Fruit fly (Drosophila melanogaster) whole organism, embryonic: ENCODE measurements around the gene RpLP1.
A peak's percentile ranks its signal among the peaks of the same experiment; 100 is the strongest.

Experiments used
- Adf1 ChIP-seq: fragments of 200-800 bp; sonication (Bioruptor generic); IDR thresholded peaks from 2 replicates; pipeline ENCODE4 v1.3.6; 2022; ENCODE audit warnings: missing biosample characterization, missing genetic modification characterization
- CG10147 ChIP-seq: fragments of 200-800 bp; sonication (Bioruptor generic); optimal IDR thresholded peaks from 2 replicates; lab custom pipeline; 2019; ENCODE audit warnings: missing biosample characterization, mild to moderate bottlenecking, missing genetic modification characterization, moderate library complexity
- CG10209 ChIP-seq: fragments of 200-800 bp; sonication (Bioruptor generic); optimal IDR thresholded peaks from 3 replicates; lab custom pipeline; 2017; ENCODE audit warnings: missing biosample characterization, mild to moderate bottlenecking, missing genetic modification characterization, missing genetic modification reagents
- CG10267 ChIP-seq: fragments of 200-800 bp; sonication (Bioruptor generic); optimal IDR thresholded peaks from 2 replicates; lab custom pipeline; 2018; ENCODE audit warnings: missing biosample characterization, mild to moderate bottlenecking, missing genetic modification characterization, moderate library complexity
- CG11696 ChIP-seq: fragments of 200-800 bp; sonication (Bioruptor generic); IDR thresholded peaks from 2 replicates; pipeline ENCODE4 v1.3.6; 2022; ENCODE audit warnings: missing biosample characterization, missing genetic modification characterization
- CG12104 ChIP-seq: fragments of 200-800 bp; sonication (Bioruptor generic); optimal IDR thresholded peaks from 3 replicates; lab custom pipeline; 2016; ENCODE audit warnings: missing biosample characterization, missing genetic modification characterization
- CG12942 ChIP-seq: fragments of 200-800 bp; sonication (Bioruptor generic); optimal IDR thresholded peaks from 3 replicates; lab custom pipeline; 2016; ENCODE audit warnings: missing biosample characterization, missing genetic modification characterization
- CG14050 ChIP-seq: fragments of 200-800 bp; sonication (Bioruptor generic); IDR thresholded peaks from 3 replicates; pipeline ENCODE4 v1.3.6; 2022; ENCODE audit warnings: missing biosample characterization, missing genetic modification characterization
- CG15601 ChIP-seq: fragments of 200-800 bp; sonication (Bioruptor generic); optimal IDR thresholded peaks from 3 replicates; lab custom pipeline; 2019; ENCODE audit warnings: missing biosample characterization, mild to moderate bottlenecking, missing genetic modification characterization, moderate library complexity
- CG17568 ChIP-seq: fragments of 200-800 bp; sonication (Bioruptor generic); optimal IDR thresholded peaks from 2 replicates; lab custom pipeline; 2018; ENCODE audit warnings: missing biosample characterization, mild to moderate bottlenecking, missing genetic modification characterization, moderate library complexity
- CG17912 ChIP-seq: fragments of 200-800 bp; sonication (Bioruptor generic); optimal IDR thresholded peaks from 2 replicates; lab custom pipeline; 2018; ENCODE audit warnings: missing biosample characterization, mild to moderate bottlenecking, missing genetic modification characterization
- CG18011 ChIP-seq: fragments of 200-800 bp; sonication (Bioruptor generic); optimal IDR thresholded peaks from 2 replicates; lab custom pipeline; 2017; ENCODE audit warnings: missing biosample characterization, missing genetic modification characterization, mild to moderate bottlenecking, moderate library complexity, missing genotype
- CG18476 ChIP-seq: fragments of 200-800 bp; sonication (Bioruptor generic); optimal IDR thresholded peaks from 2 replicates; lab custom pipeline; 2016; ENCODE audit warnings: missing biosample characterization, mild to moderate bottlenecking, missing genetic modification characterization
- CG2116 ChIP-seq: fragments of 200-800 bp; sonication (Bioruptor generic); optimal IDR thresholded peaks from 3 replicates; lab custom pipeline; 2018; ENCODE audit warnings: missing biosample characterization, mild to moderate bottlenecking, missing genetic modification characterization
- CG32772 ChIP-seq: fragments of 200-800 bp; sonication (Bioruptor generic); IDR thresholded peaks from 2 replicates; pipeline ENCODE4 v1.3.6; 2022; ENCODE audit warnings: missing biosample characterization, missing genetic modification characterization
- CG3995 ChIP-seq: fragments of 200-800 bp; sonication (Bioruptor generic); optimal IDR thresholded peaks from 3 replicates; lab custom pipeline; 2016; ENCODE audit warnings: missing biosample characterization, missing genetic modification characterization
- CG4707 ChIP-seq: fragments of 200-800 bp; sonication (Bioruptor generic); optimal IDR thresholded peaks from 2 replicates; lab custom pipeline; 2018; ENCODE audit warnings: missing biosample characterization, mild to moderate bottlenecking, missing genetic modification characterization, moderate library complexity
- CG5953 ChIP-seq: fragments of 200-800 bp; sonication (Bioruptor generic); IDR thresholded peaks from 2 replicates; pipeline ENCODE4 v1.3.6; 2022; ENCODE audit warnings: missing biosample characterization, missing genetic modification characterization
- CG8765 ChIP-seq: fragments of 200-800 bp; sonication (Bioruptor generic); IDR thresholded peaks from 2 replicates; pipeline ENCODE4 v1.3.6; 2022; ENCODE audit warnings: missing biosample characterization, missing genetic modification characterization
- CHES-1-like ChIP-seq: fragments of 200-800 bp; sonication (Bioruptor generic); optimal IDR thresholded peaks from 2 replicates; lab custom pipeline; 2016; ENCODE audit warnings: missing biosample characterization, missing genetic modification characterization
- Dek ChIP-seq: fragments of 200-800 bp; sonication (Bioruptor generic); optimal IDR thresholded peaks from 3 replicates; lab custom pipeline; 2019; ENCODE audit warnings: missing biosample characterization, mild to moderate bottlenecking, missing genetic modification characterization, moderate library complexity
- Doc2 ChIP-seq: fragments of 200-800 bp; sonication (Bioruptor generic); IDR thresholded peaks from 2 replicates; pipeline ENCODE4 v1.3.6; 2022; ENCODE audit warnings: missing biosample characterization, missing genetic modification characterization
- Ets65A ChIP-seq: fragments of 200-800 bp; sonication (Bioruptor generic); peaks from one replicate; lab custom pipeline; 2016; ENCODE audit warnings: missing biosample characterization, missing genetic modification characterization
- Hey ChIP-seq: fragments of 200-800 bp; sonication (Bioruptor generic); optimal IDR thresholded peaks from 3 replicates; lab custom pipeline; 2018; ENCODE audit warnings: missing biosample characterization, mild to moderate bottlenecking, missing genetic modification characterization
- Lhr ChIP-seq: fragments of 200-800 bp; sonication (Bioruptor generic); optimal IDR thresholded peaks from 3 replicates; lab custom pipeline; 2017; ENCODE audit warnings: mild to moderate bottlenecking, missing biosample characterization, missing genetic modification reagents, missing genetic modification characterization
- Meics ChIP-seq: fragments of 200-800 bp; sonication (Bioruptor generic); optimal IDR thresholded peaks from 2 replicates; lab custom pipeline; 2017; ENCODE audit warnings: missing biosample characterization, mild to moderate bottlenecking, missing genetic modification characterization
- Neu2 ChIP-seq: fragments of 200-800 bp; sonication (Bioruptor generic); optimal IDR thresholded peaks from 3 replicates; lab custom pipeline; 2016; ENCODE audit warnings: missing biosample characterization, missing genetic modification characterization, borderline replicate concordance
- Scr ChIP-seq: fragments of 200-800 bp; sonication (Bioruptor generic); IDR thresholded peaks from 2 replicates; pipeline ENCODE4 v1.3.6; 2022; ENCODE audit warnings: missing biosample characterization, missing genetic modification characterization; ENCODE audit not compliant: partially characterized antibody
- Tbp ChIP-seq: fragments of >200 bp; optimal IDR thresholded peaks from 2 replicates; lab custom pipeline; 2018; ENCODE audit warnings: missing biosample characterization, missing genetic modification characterization
- YL-1 ChIP-seq: fragments of 200-800 bp; sonication (Bioruptor generic); optimal IDR thresholded peaks from 3 replicates; lab custom pipeline; 2017; ENCODE audit warnings: missing biosample characterization, mild to moderate bottlenecking, missing genetic modification characterization
- bcd ChIP-seq: fragments of 200-800 bp; sonication (Bioruptor generic); optimal IDR thresholded peaks from 2 replicates; lab custom pipeline; 2017; ENCODE audit warnings: missing biosample characterization, mild to moderate bottlenecking, missing genetic modification characterization
- emc ChIP-seq: fragments of 200-800 bp; sonication (Bioruptor generic); optimal IDR thresholded peaks from 2 replicates; lab custom pipeline; 2016; ENCODE audit warnings: missing biosample characterization, missing genetic modification characterization
- eve ChIP-seq, 2 experiments: fragments of >200 bp; optimal IDR thresholded peaks; 2 replicates each; lab custom pipeline; 2017; ENCODE audit warnings: missing biosample characterization in 2 of 2, missing genetic modification characterization in 2 of 2
- gt ChIP-seq: fragments of 200-800 bp; sonication (Bioruptor generic); IDR thresholded peaks from 2 replicates; pipeline ENCODE4 v1.3.6; 2022; ENCODE audit warnings: missing biosample characterization, missing genetic modification characterization
- h ChIP-seq: fragments of >200 bp; optimal IDR thresholded peaks from 2 replicates; lab custom pipeline; 2017
- hbn ChIP-seq: fragments of 200-800 bp; sonication (Bioruptor generic); IDR thresholded peaks from 2 replicates; pipeline ENCODE4 v1.3.6; 2022; ENCODE audit warnings: missing biosample characterization, missing genetic modification characterization; ENCODE audit not compliant: partially characterized antibody
- lilli ChIP-seq: fragments of 200-800 bp; sonication (Bioruptor generic); optimal IDR thresholded peaks from 3 replicates; lab custom pipeline; 2016; ENCODE audit warnings: missing biosample characterization, missing genetic modification characterization
- lmd ChIP-seq: fragments of 200-800 bp; sonication (Bioruptor generic); IDR thresholded peaks from 2 replicates; pipeline ENCODE4 v1.3.6; 2022; ENCODE audit warnings: missing biosample characterization, missing genetic modification characterization
- p53 ChIP-seq: fragments of 200-800 bp; sonication (Bioruptor generic); optimal IDR thresholded peaks from 2 replicates; lab custom pipeline; 2016; ENCODE audit warnings: missing biosample characterization, missing genetic modification characterization
- pan ChIP-seq, 4 experiments: fragments of >200 bp in 3 of 4; fragments of 200-800 bp in 1 of 4; sonication (Bioruptor generic) in 1 of 4; optimal IDR thresholded peaks in 3 of 4; IDR thresholded peaks in 1 of 4; 2 replicates each; pipeline versions ENCODE4 v1.3.6 to Lab custom; 2017 to 2022; ENCODE audit warnings: missing biosample characterization in 2 of 4, missing genetic modification characterization in 2 of 4, mixed read lengths in 1 of 4
- pho ChIP-seq: fragments of 200-800 bp; sonication (Bioruptor generic); optimal IDR thresholded peaks from 2 replicates; lab custom pipeline; 2016; ENCODE audit warnings: missing biosample characterization, missing genetic modification characterization
- sc ChIP-seq, 3 experiments: fragments of >200 bp in 2 of 3; fragments of 200-800 bp in 1 of 3; sonication (Bioruptor generic) in 1 of 3; optimal IDR thresholded peaks; 2 replicates in 2 of 3; 3 replicates in 1 of 3; lab custom pipeline; 2017; ENCODE audit warnings: mild to moderate bottlenecking in 1 of 3, missing biosample characterization in 1 of 3, missing genetic modification characterization in 1 of 3, missing genetic modification reagents in 1 of 3
- trem ChIP-seq: fragments of 200-800 bp; optimal IDR thresholded peaks from 3 replicates; lab custom pipeline; 2019; ENCODE audit warnings: missing biosample characterization, mild to moderate bottlenecking, missing genetic modification characterization, moderate library complexity
- trh ChIP-seq: fragments of 200-800 bp; sonication (Bioruptor generic); optimal IDR thresholded peaks from 2 replicates; lab custom pipeline; 2016; ENCODE audit warnings: missing biosample characterization, missing genetic modification characterization
- unpg ChIP-seq: fragments of 200-800 bp; sonication (Bioruptor generic); optimal IDR thresholded peaks from 3 replicates; lab custom pipeline; 2018; ENCODE audit warnings: missing biosample characterization, mild to moderate bottlenecking, missing genetic modification characterization, moderate library complexity
- usp ChIP-seq: fragments of >200 bp; optimal IDR thresholded peaks from 2 replicates; lab custom pipeline; 2017; ENCODE audit warnings: missing biosample characterization, missing genetic modification characterization
- wek ChIP-seq: fragments of 200-800 bp; sonication (Bioruptor generic); optimal IDR thresholded peaks from 3 replicates; lab custom pipeline; 2018; ENCODE audit warnings: missing biosample characterization, mild to moderate bottlenecking, missing genetic modification characterization, moderate library complexity
- zf30C ChIP-seq: fragments of 200-800 bp; sonication (Bioruptor generic); optimal IDR thresholded peaks from 3 replicates; lab custom pipeline; 2018; ENCODE audit warnings: missing biosample characterization, mild to moderate bottlenecking, missing genetic modification characterization
- zfh1 ChIP-seq: fragments of 200-800 bp; sonication (Bioruptor generic); IDR thresholded peaks from 3 replicates; pipeline ENCODE4 v1.3.6; 2022; ENCODE audit warnings: missing biosample characterization, missing genetic modification characterization

The RpLP1 gene

dm6 chr2L:468745-469358, 49.1 kb downstream of the RpLP1 start (continued):
- TF ChIP-seq lilli (GFP tag; lab: Kevin White, UChicago) = peak; percentile 82
- TF ChIP-seq CG4707 (GFP tag; lab: Kevin White, UChicago) = peak; percentile 57
- peak; percentile 32 for TF ChIP-seq CG3995 (GFP tag; lab: Kevin White, UChicago)
- no peak for TF ChIP-seq hbn
- peak; percentile 33 for TF ChIP-seq CG18476 (GFP tag; lab: Kevin White, UChicago)
- peak; percentile 18 for TF ChIP-seq CG18011 (GFP tag; lab: Kevin White, UChicago)
- no peak for TF ChIP-seq Tbp (GFP tag; lab: Kevin White, UChicago)
- TF ChIP-seq YL-1 (GFP tag; lab: Kevin White, UChicago) = no peak
- TF ChIP-seq CG11696 (GFP tag; lab: Robert Waterston, UW) = peak; percentile 60
- TF ChIP-seq CHES-1-like = peak; percentile 77
- TF ChIP-seq usp (GFP tag; lab: Kevin White, UChicago) = no peak
- no peak for TF ChIP-seq CG17912 (GFP tag; lab: Kevin White, UChicago)
- TF ChIP-seq CG12104 = peak; percentile 55
- TF ChIP-seq lmd (GFP tag; lab: Robert Waterston, UW) = peak; percentile 77
- peak; percentile 95 for TF ChIP-seq Ets65A (GFP tag; lab: Kevin White, UChicago)
- peak; percentile 57 for TF ChIP-seq CG10267 (tag; lab: Kevin White, UChicago)
- TF ChIP-seq Adf1 (GFP tag; lab: Robert Waterston, UW) = peak; percentile 97
- peak; percentile 76 for TF ChIP-seq bcd (GFP tag; lab: Kevin White, UChicago)
- peak; percentile 53; the same call in 1 of the 2 replicates for TF ChIP-seq CG8765 (GFP tag; lab: Robert Waterston, UW)
- TF ChIP-seq CG5953 (GFP tag; lab: Robert Waterston, UW) = 0 out of 2 replicates have a peak, but pooled peaks have one; percentile 21
- TF ChIP-seq CG12942 (GFP tag; lab: Kevin White, UChicago) = peak; percentile 69
- no peak for TF ChIP-seq Neu2
- TF ChIP-seq emc (GFP tag; lab: Kevin White, UChicago) = peak; percentile 38
- peak; percentile 33 for TF ChIP-seq wek (GFP tag; lab: Kevin White, UChicago)
- no peak for TF ChIP-seq eve (GFP tag; optimal IDR thresholded peaks at IDR 0.05; lab: Kevin White, UChicago)
- TF ChIP-seq CG2116 (GFP tag; lab: Kevin White, UChicago) = peak; percentile 27
- peak; percentile 61 for TF ChIP-seq CG17568 (GFP tag; lab: Kevin White, UChicago)
- peak; percentile 65 for TF ChIP-seq Dek (tag; lab: Kevin White, UChicago)
- TF ChIP-seq sc (optimal IDR thresholded peaks at IDR 0.05; lab: Kevin White, UChicago) = no peak
- peak; percentile 61 for TF ChIP-seq sc (GFP tag; optimal IDR thresholded peaks at IDR 0.05; lab: Kevin White, UChicago)
- TF ChIP-seq pan (optimal IDR thresholded peaks at IDR 0.05; lab: Kevin White, UChicago) = no peak
- TF ChIP-seq pan (GFP tag; optimal IDR thresholded peaks at IDR 0.05 in 1 of 2, IDR thresholded peaks at IDR 0.05 in 1 of 2) = peak in 1 of 2 experiments; percentile 84
- TF ChIP-seq CG10209 (GFP tag; lab: Kevin White, UChicago) = peak; percentile 76
- TF ChIP-seq zf30C = peak; percentile 10
- peak; percentile 73 for TF ChIP-seq pho (GFP tag; lab: Kevin White, UChicago)
- peak; percentile 54 for TF ChIP-seq Lhr (GFP tag; lab: Kevin White, UChicago)
- TF ChIP-seq trh (GFP tag; lab: Kevin White, UChicago) = peak; percentile 15
- no peak for TF ChIP-seq gt
- peak; percentile 81 for TF ChIP-seq CG32772 (GFP tag; lab: Robert Waterston, UW)
- peak; percentile 76 for TF ChIP-seq CG14050 (GFP tag; lab: Robert Waterston, UW)
- no peak for TF ChIP-seq Scr (GFP tag; lab: Robert Waterston, UW)
- TF ChIP-seq trem = peak; percentile 51
- peak; percentile 72 for TF ChIP-seq Meics (GFP tag; lab: Kevin White, UChicago)
- TF ChIP-seq h (lab: Kevin White, UChicago) = no peak
- TF ChIP-seq unpg (GFP tag; lab: Kevin White, UChicago) = peak; percentile 83
- peak; percentile 66 for TF ChIP-seq CG15601 (tag; lab: Kevin White, UChicago)
- TF ChIP-seq Doc2 = no peak
- TF ChIP-seq zfh1 (GFP tag; lab: Robert Waterston, UW) = peak; percentile 72
- no peak for TF ChIP-seq Hey
- TF ChIP-seq CG10147 (GFP tag; lab: Kevin White, UChicago) = peak; percentile 58
- no peak for TF ChIP-seq p53 (GFP tag; lab: Kevin White, UChicago)
